Worm (Caenorhabditis elegans): ENCODE data around the gene tir-1.

ce11 chrIII:3898354-3898753, 3.1 kb downstream of the tir-1 start:
- no peak for TF ChIP-seq flh-1 (GFP tag; optimal IDR thresholded peaks at IDR 0.05)
- no peak for TF ChIP-seq lin-13 (tag; optimal IDR thresholded peaks at IDR 0.05)
- no peak for TF ChIP-seq elt-3 (tag; optimal IDR thresholded peaks at IDR 0.05)
- TF ChIP-seq lin-32 (GFP tag; optimal IDR thresholded peaks at IDR 0.05) = no peak
- no peak for TF ChIP-seq unc-62 (GFP tag; optimal IDR thresholded peaks at IDR 0.05)
- TF ChIP-seq ceh-83 (GFP tag; optimal IDR thresholded peaks at IDR 0.05) = no peak
- no peak for TF ChIP-seq pha-4 (tag; optimal IDR thresholded peaks at IDR 0.05)
- TF ChIP-seq sem-2 (GFP tag; optimal IDR thresholded peaks at IDR 0.05) = no peak
- no peak for TF ChIP-seq tbx-8 (GFP tag; optimal IDR thresholded peaks at IDR 0.05)

All from whole organism, mixed stage, embryonic.